Worm (Caenorhabditis elegans) whole organism, midembryonic: ENCODE measurements around the gene H08J19.1.

Experiments
- T22C8.4 ChIP-seq: fragments of 200-800 bp; sonication (Bioruptor generic); IDR thresholded peaks from 2 replicates; pipeline ENCODE4 v1.3.6; 2022; ENCODE audit warnings: missing genetic modification characterization, missing compliant biosample characterization
- cog-1 ChIP-seq: sonication (generic microtip); optimal IDR thresholded peaks from 2 replicates; lab custom pipeline; 2016; ENCODE audit warnings: missing genetic modification characterization, missing compliant biosample characterization
- flt-1 ChIP-seq: fragments of 200-800 bp; sonication (Bioruptor generic); IDR thresholded peaks from 2 replicates; pipeline ENCODE4 v1.3.6; 2022; ENCODE audit warnings: missing genetic modification characterization, missing compliant biosample characterization
- klf-2 ChIP-seq: fragments of 200-800 bp; sonication (Bioruptor generic); conservative IDR thresholded peaks from 2 replicates; pipeline ENCODE4 v1.3.6; 2022; ENCODE audit warnings: missing genetic modification reagents, missing genetic modification characterization, missing compliant biosample characterization
- med-1 ChIP-seq: sonication (generic microtip); optimal IDR thresholded peaks from 2 replicates; lab custom pipeline; 2017; ENCODE audit warnings: missing genetic modification characterization, mild to moderate bottlenecking, missing compliant biosample characterization, antibody characterized with exemption, missing genetic modification reagents; ENCODE audit not compliant: insufficient read depth
- ref-1 ChIP-seq: fragments of 200-800 bp; sonication (Bioruptor generic); conservative IDR thresholded peaks from 2 replicates; pipeline ENCODE4 v1.3.6; 2022; ENCODE audit warnings: missing genetic modification reagents, missing genetic modification characterization, missing compliant biosample characterization
- tab-1 ChIP-seq: fragments of 200-800 bp; sonication (Bioruptor generic); IDR thresholded peaks from 2 replicates; pipeline ENCODE4 v1.3.6; 2022; ENCODE audit warnings: missing genetic modification characterization, missing compliant biosample characterization
- ztf-23 ChIP-seq: fragments of 200-800 bp; sonication (Bioruptor generic); IDR thresholded peaks from 2 replicates; pipeline ENCODE4 v1.3.6; 2022; ENCODE audit warnings: missing genetic modification reagents, missing genetic modification characterization, missing compliant biosample characterization
- ztf-29 ChIP-seq: fragments of 200-800 bp; sonication (Bioruptor generic); IDR thresholded peaks from 2 replicates; pipeline ENCODE4 v1.3.6; 2022; ENCODE audit warnings: missing genetic modification reagents, missing genetic modification characterization, missing compliant biosample characterization

Gene H08J19.1

ce11 chrX:15650428-15650827 lies 7.7 kb downstream of the H08J19.1 start:
- no peak for TF ChIP-seq T22C8.4 (GFP tag; lab: Robert Waterston, UW)
- TF ChIP-seq klf-2 (GFP tag; lab: Robert Waterston, UW) = no peak
- no peak for TF ChIP-seq med-1 (GFP tag; lab: Kevin White, UChicago)
- TF ChIP-seq tab-1 (GFP tag; lab: Robert Waterston, UW) = no peak
- no peak for TF ChIP-seq ref-1 (GFP tag; lab: Robert Waterston, UW)
- no peak for TF ChIP-seq ztf-23 (GFP tag; lab: Robert Waterston, UW)
- TF ChIP-seq flt-1 = no peak
- TF ChIP-seq cog-1 (tag; lab: Kevin White, UChicago) = no peak
- TF ChIP-seq ztf-29 = no peak

- TF ChIP-seq T22C8.4 (GFP tag; lab: Robert Waterston, UW) = no peak
- no peak for TF ChIP-seq ztf-23 (GFP tag; lab: Robert Waterston, UW)
- TF ChIP-seq tab-1 (GFP tag; lab: Robert Waterston, UW) = no peak
- TF ChIP-seq ztf-29 = no peak
- TF ChIP-seq med-1 (GFP tag; lab: Kevin White, UChicago) = no peak
- no peak for TF ChIP-seq flt-1
- TF ChIP-seq ref-1 (GFP tag; lab: Robert Waterston, UW) = no peak
- no peak for TF ChIP-seq klf-2 (GFP tag; lab: Robert Waterston, UW)
- no peak for TF ChIP-seq cog-1 (tag; lab: Kevin White, UChicago)
Measured at ce11 chrX:15650919-15651420, 8.2 kb downstream of the H08J19.1 start, which contains the start of gene F59D12.3. Gene F59D12.3 (minus strand): TSS chrX:15650969.

ce11 chrX:15653196-15653595 lies 10.5 kb downstream of the H08J19.1 start:
- TF ChIP-seq tab-1 (GFP tag; lab: Robert Waterston, UW) = no peak
- no peak for TF ChIP-seq med-1 (GFP tag; lab: Kevin White, UChicago)
- no peak for TF ChIP-seq klf-2 (GFP tag; lab: Robert Waterston, UW)
- no peak for TF ChIP-seq ztf-29
- TF ChIP-seq ztf-23 (GFP tag; lab: Robert Waterston, UW) = no peak
- no peak for TF ChIP-seq T22C8.4 (GFP tag; lab: Robert Waterston, UW)
- no peak for TF ChIP-seq cog-1 (tag; lab: Kevin White, UChicago)
- TF ChIP-seq flt-1 = no peak
- no peak for TF ChIP-seq ref-1 (GFP tag; lab: Robert Waterston, UW)

- TF ChIP-seq ztf-29 (no peak), med-1 (GFP tag; lab: Kevin White, UChicago) (no peak), flt-1 (no peak), tab-1 (GFP tag; lab: Robert Waterston, UW) (no peak), ztf-23 (GFP tag; lab: Robert Waterston, UW) (no peak), T22C8.4 (GFP tag; lab: Robert Waterston, UW) (no peak), cog-1 (tag; lab: Kevin White, UChicago) (no peak), ref-1 (GFP tag; lab: Robert Waterston, UW) (no peak), klf-2 (GFP tag; lab: Robert Waterston, UW) (no peak)
Measured at ce11 chrX:15654969-15655368, 12.2 kb downstream of the H08J19.1 start.

- TF ChIP-seq ref-1 (GFP tag; lab: Robert Waterston, UW) (no peak), med-1 (GFP tag; lab: Kevin White, UChicago) (no peak), ztf-23 (GFP tag; lab: Robert Waterston, UW) (no peak), flt-1 (no peak), ztf-29 (no peak), cog-1 (tag; lab: Kevin White, UChicago) (no peak)
Measured at ce11 chrX:15655623-15656022, 12.9 kb downstream of the H08J19.1 start.

ce11 chrX:15657773-15658172 lies 15.0 kb downstream of the H08J19.1 start:
- TF ChIP-seq med-1 (GFP tag; lab: Kevin White, UChicago) = no peak
- TF ChIP-seq cog-1 (tag; lab: Kevin White, UChicago) = no peak
- no peak for TF ChIP-seq ztf-23 (GFP tag; lab: Robert Waterston, UW)
- TF ChIP-seq T22C8.4 (GFP tag; lab: Robert Waterston, UW) = no peak
- no peak for TF ChIP-seq klf-2 (GFP tag; lab: Robert Waterston, UW)
- TF ChIP-seq ztf-29 = no peak
- TF ChIP-seq ref-1 (GFP tag; lab: Robert Waterston, UW) = no peak
- TF ChIP-seq flt-1 = no peak
- no peak for TF ChIP-seq tab-1 (GFP tag; lab: Robert Waterston, UW)

ce11 chrX:15659561-15659960 lies 16.8 kb downstream of the H08J19.1 start:
- TF ChIP-seq T22C8.4 (GFP tag; lab: Robert Waterston, UW) = no peak
- no peak for TF ChIP-seq ref-1 (GFP tag; lab: Robert Waterston, UW)
- no peak for TF ChIP-seq cog-1 (tag; lab: Kevin White, UChicago)
- no peak for TF ChIP-seq flt-1
- no peak for TF ChIP-seq tab-1 (GFP tag; lab: Robert Waterston, UW)
- no peak for TF ChIP-seq med-1 (GFP tag; lab: Kevin White, UChicago)
- no peak for TF ChIP-seq ztf-23 (GFP tag; lab: Robert Waterston, UW)
- no peak for TF ChIP-seq ztf-29
- no peak for TF ChIP-seq klf-2 (GFP tag; lab: Robert Waterston, UW)

ce11 chrX:15663740-15664139 lies 21.0 kb downstream of the H08J19.1 start:
- TF ChIP-seq ztf-23 (GFP tag; lab: Robert Waterston, UW) (no peak), cog-1 (tag; lab: Kevin White, UChicago) (no peak), T22C8.4 (GFP tag; lab: Robert Waterston, UW) (no peak), med-1 (GFP tag; lab: Kevin White, UChicago) (no peak), flt-1 (no peak), klf-2 (GFP tag; lab: Robert Waterston, UW) (no peak), ref-1 (GFP tag; lab: Robert Waterston, UW) (no peak), tab-1 (GFP tag; lab: Robert Waterston, UW) (no peak), ztf-29 (no peak)

- TF ChIP-seq T22C8.4 (GFP tag; lab: Robert Waterston, UW) = no peak
- no peak for TF ChIP-seq klf-2 (GFP tag; lab: Robert Waterston, UW)
- no peak for TF ChIP-seq tab-1 (GFP tag; lab: Robert Waterston, UW)
- TF ChIP-seq ztf-29 = no peak
- no peak for TF ChIP-seq flt-1
- no peak for TF ChIP-seq med-1 (GFP tag; lab: Kevin White, UChicago)
- TF ChIP-seq ref-1 (GFP tag; lab: Robert Waterston, UW) = no peak
- TF ChIP-seq cog-1 (tag; lab: Kevin White, UChicago) = no peak
- no peak for TF ChIP-seq ztf-23 (GFP tag; lab: Robert Waterston, UW)
Measured at ce11 chrX:15666169-15666811, 23.6 kb downstream of the H08J19.1 start, which contains the start of gene pcdr-1. Gene pcdr-1 (plus strand): TSS chrX:15666761.
